Fruit fly (Drosophila melanogaster): ENCODE results near the gene S-Lap2.

Gene S-Lap2

dm6 chr3L:8651876-8652571 lies 32.3 kb downstream of the S-Lap2 start:
- TF ChIP-seq Eip78C (GFP tag): no peak
- TF ChIP-seq CG15336 (GFP tag; IDR thresholded peaks at IDR 0.05): no peak
- no peak for TF ChIP-seq CG9139 (GFP tag; optimal IDR thresholded peaks at IDR 0.05)
- TF ChIP-seq CG16779 (tag; optimal IDR thresholded peaks at IDR 0.05): no peak
- TF ChIP-seq OdsH (GFP tag; optimal IDR thresholded peaks at IDR 0.05): no peak
- no peak for TF ChIP-seq vri (GFP tag; optimal IDR thresholded peaks at IDR 0.05)
- peak; percentile 98 for TF ChIP-seq dsx (GFP tag; optimal IDR thresholded peaks at IDR 0.05; ENCODE audit: poor library complexity, severe bottlenecking)

dm6 chr3L:8652572-8652977 lies 32.9 kb downstream of the S-Lap2 start:
- peak; percentile 68 for TF ChIP-seq Met (GFP tag; optimal IDR thresholded peaks at IDR 0.05)
- no peak for TF ChIP-seq Hr38 (GFP tag; optimal IDR thresholded peaks at IDR 0.05)
- TF ChIP-seq Eip78C (GFP tag): peak; percentile 80
- peak; percentile 51 to 93 for TF ChIP-seq ss (GFP tag; optimal IDR thresholded peaks at IDR 0.05)
- TF ChIP-seq CG1621 (tag; optimal IDR thresholded peaks at IDR 0.05): peak; percentile 23
- TF ChIP-seq Sox14 (GFP tag; optimal IDR thresholded peaks at IDR 0.05): no peak
- TF ChIP-seq CG6854 (GFP tag; optimal IDR thresholded peaks at IDR 0.05): peak; percentile 87
- TF ChIP-seq svp (GFP tag): peak; percentile 60
- TF ChIP-seq cyc (GFP tag; optimal IDR thresholded peaks at IDR 0.05): no peak
- peak; percentile 17 for TF ChIP-seq CG3919 (GFP tag; optimal IDR thresholded peaks at IDR 0.05)

DNA sequence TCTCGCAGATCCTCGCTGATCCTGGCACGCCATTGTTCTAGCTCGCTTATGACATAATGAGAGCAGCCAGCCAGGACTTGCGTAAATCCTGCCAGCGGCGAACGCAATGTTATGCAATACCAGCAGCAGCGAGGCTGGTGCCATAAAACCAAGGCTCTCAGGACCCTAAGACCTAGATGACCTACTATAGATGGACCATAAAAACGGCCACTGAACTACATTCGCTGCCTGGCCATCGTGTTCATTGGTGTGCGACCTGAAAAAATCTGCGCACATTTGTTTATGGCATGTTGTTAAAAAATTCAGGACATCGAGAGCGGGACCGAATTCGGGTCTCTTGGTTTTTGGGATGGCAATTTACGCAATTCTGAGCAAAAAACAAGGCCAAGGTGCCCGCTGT lies 33.9 kb downstream of the S-Lap2 start:
- TF ChIP-seq Eip78C (GFP tag) (peak; percentile 19), CG3919 (GFP tag; optimal IDR thresholded peaks at IDR 0.05) (no peak)

DNA sequence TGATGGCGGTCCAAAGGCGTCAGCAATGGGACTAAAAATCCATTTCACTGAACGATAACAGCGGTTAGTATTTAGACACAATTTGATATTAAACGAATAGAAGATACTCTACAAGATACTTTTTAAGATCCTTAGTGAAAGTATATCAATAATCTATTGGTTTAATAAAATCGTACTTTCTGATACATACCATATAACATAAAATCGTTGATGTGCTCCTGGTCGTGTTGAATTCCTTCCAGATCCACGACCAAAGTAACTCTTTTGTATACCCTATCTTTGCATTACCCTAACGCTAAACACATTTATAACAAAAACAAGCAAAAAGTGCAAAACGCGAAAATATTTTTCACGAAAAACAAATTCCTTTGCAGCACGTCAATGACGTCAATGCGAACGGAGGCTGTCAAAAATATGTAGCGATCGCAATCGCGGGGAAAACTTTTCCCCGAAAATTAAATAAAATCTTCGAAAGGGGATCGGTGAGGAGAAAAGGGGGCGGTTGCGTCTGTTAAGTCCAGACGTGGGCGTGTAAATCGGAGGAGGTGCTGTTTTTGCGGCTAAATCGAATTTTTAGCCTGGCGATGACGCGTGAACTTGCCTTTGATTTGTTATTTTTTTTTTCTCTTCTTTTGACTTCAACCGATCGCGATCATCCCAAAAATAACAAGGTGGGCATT lies 35.7 kb downstream of the S-Lap2 start:
- TF ChIP-seq CG9139 (GFP tag; optimal IDR thresholded peaks at IDR 0.05) (no peak), Ets96B (tag; optimal IDR thresholded peaks at IDR 0.05) (no peak), salr (GFP tag; optimal IDR thresholded peaks at IDR 0.05) (no peak), CG10669 (GFP tag; optimal IDR thresholded peaks at IDR 0.05) (no peak), Met (GFP tag; optimal IDR thresholded peaks at IDR 0.05) (no peak), dsx (GFP tag; optimal IDR thresholded peaks at IDR 0.05; ENCODE audit: poor library complexity, severe bottlenecking) (no peak), Hr39 (GFP tag; optimal IDR thresholded peaks at IDR 0.05) (no peak), Lpt (GFP tag; optimal IDR thresholded peaks at IDR 0.05) (no peak), lz (GFP tag; optimal IDR thresholded peaks at IDR 0.05) (no peak), CG34406 (GFP tag; optimal IDR thresholded peaks at IDR 0.05) (no peak), cyc (GFP tag; optimal IDR thresholded peaks at IDR 0.05) (no peak), Ets21C (GFP tag; optimal IDR thresholded peaks at IDR 0.05) (no peak), Hr38 (GFP tag; optimal IDR thresholded peaks at IDR 0.05) (no peak)

- TF ChIP-seq CG1621 (tag; optimal IDR thresholded peaks at IDR 0.05) (no peak), Gug (GFP tag; IDR thresholded peaks at IDR 0.05) (no peak), CG7368 (GFP tag; optimal IDR thresholded peaks at IDR 0.05) (peak; percentile 85), Hr4 (GFP tag; optimal IDR thresholded peaks at IDR 0.05) (no peak), Met (GFP tag; optimal IDR thresholded peaks at IDR 0.05) (peak; percentile 98), CG8632 (GFP tag; optimal IDR thresholded peaks at IDR 0.05) (peak; percentile 95), fkh (GFP tag; optimal IDR thresholded peaks at IDR 0.05) (no peak), Sox14 (GFP tag; optimal IDR thresholded peaks at IDR 0.05) (peak; percentile 90), CG31627 (GFP tag; optimal IDR thresholded peaks at IDR 0.05) (peak; percentile 97), vri (GFP tag; optimal IDR thresholded peaks at IDR 0.05) (peak; percentile 84), CG4318 (GFP tag; optimal IDR thresholded peaks at IDR 0.05) (no peak), acj6 (GFP tag; optimal IDR thresholded peaks at IDR 0.05) (peak; percentile 95), CG16779 (tag; optimal IDR thresholded peaks at IDR 0.05) (no peak), CG34406 (GFP tag; optimal IDR thresholded peaks at IDR 0.05) (peak; percentile 96), CG11762 (GFP tag; optimal IDR thresholded peaks at IDR 0.05; ENCODE audit: insufficient read depth) (peak; percentile 88), Ets21C (GFP tag; optimal IDR thresholded peaks at IDR 0.05) (peak; percentile 91), CG3919 (GFP tag; optimal IDR thresholded peaks at IDR 0.05) (peak; percentile 93), fd59A (GFP tag; optimal IDR thresholded peaks at IDR 0.05) (peak; percentile 75), spab (GFP tag; optimal IDR thresholded peaks at IDR 0.05) (peak; percentile 68), salr (GFP tag; optimal IDR thresholded peaks at IDR 0.05) (peak; percentile 41 to 54), CG11902 (GFP tag; optimal IDR thresholded peaks at IDR 0.05) (peak; percentile 97), CG11294 (GFP tag; IDR thresholded peaks at IDR 0.05) (no peak), cyc (GFP tag; optimal IDR thresholded peaks at IDR 0.05) (peak; percentile 95), dac (GFP tag; optimal IDR thresholded peaks at IDR 0.05) (no peak), lz (GFP tag; optimal IDR thresholded peaks at IDR 0.05) (peak; percentile 91), Hr39 (GFP tag; optimal IDR thresholded peaks at IDR 0.05) (peak; percentile 96)
Observed at dm6 chr3L:8656725-8657428, 37.2 kb downstream of the S-Lap2 start.

All from whole organism, prepupa.